Worm (Caenorhabditis elegans): ENCODE results near the gene tag-297.

The tag-297 gene

ce11 chrII:14600852-14601313, 26.5 kb upstream of the tag-297 start, which contains the start of gene tps-2 (continued):
- TF ChIP-seq lin-29 (GFP tag; IDR thresholded peaks at IDR 0.05) (no peak), hlh-30 (tag; optimal IDR thresholded peaks at IDR 0.05; ENCODE audit: insufficient read depth) (no peak), unc-62 (GFP tag; optimal IDR thresholded peaks at IDR 0.05 in 1 of 2) (no peak), unc-62 (tag; optimal IDR thresholded peaks at IDR 0.05) (no peak), lsy-2 (tag; optimal IDR thresholded peaks at IDR 0.05) (peak in 1 of 2 experiments; percentile 18), dpl-1 (GFP tag; optimal IDR thresholded peaks at IDR 0.05) (no peak), snpc-4 (tag; optimal IDR thresholded peaks at IDR 0.05) (no peak)

DNA sequence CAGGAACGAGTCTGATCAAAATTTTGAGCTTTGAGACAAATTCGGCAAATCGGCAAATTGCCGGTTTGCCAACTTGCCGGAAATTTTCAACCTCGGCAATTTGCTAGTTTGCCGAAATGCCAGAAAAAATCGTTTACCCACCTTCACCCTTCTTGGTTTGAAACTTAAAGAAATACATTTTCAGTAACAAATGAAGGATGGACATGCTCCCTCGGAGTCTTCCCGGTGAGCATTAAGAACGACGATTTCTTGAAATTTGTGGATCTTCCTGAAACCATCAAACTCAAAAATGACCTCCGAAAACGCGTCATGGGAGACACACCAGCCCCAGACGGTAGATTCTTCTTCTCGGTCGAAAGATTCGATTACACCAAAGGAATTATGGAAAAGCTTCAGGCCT, 24.7 kb upstream of the tag-297 start:
- TF ChIP-seq aha-1 (tag) (peak; percentile 96), daf-19 (GFP tag; conservative IDR thresholded peaks at IDR 0.05) (no peak), php-3 (GFP tag; IDR thresholded peaks at IDR 0.05) (0 out of 2 replicates have a peak, but pooled peaks have one; percentile 27), F44E2.7 (GFP tag; IDR thresholded peaks at IDR 0.05) (no peak), zip-11 (GFP tag; IDR thresholded peaks at IDR 0.05) (no peak), ceh-28 (tag; optimal IDR thresholded peaks at IDR 0.05) (no peak), ama-1 (optimal IDR thresholded peaks at IDR 0.05) (peak; percentile 34)

DNA sequence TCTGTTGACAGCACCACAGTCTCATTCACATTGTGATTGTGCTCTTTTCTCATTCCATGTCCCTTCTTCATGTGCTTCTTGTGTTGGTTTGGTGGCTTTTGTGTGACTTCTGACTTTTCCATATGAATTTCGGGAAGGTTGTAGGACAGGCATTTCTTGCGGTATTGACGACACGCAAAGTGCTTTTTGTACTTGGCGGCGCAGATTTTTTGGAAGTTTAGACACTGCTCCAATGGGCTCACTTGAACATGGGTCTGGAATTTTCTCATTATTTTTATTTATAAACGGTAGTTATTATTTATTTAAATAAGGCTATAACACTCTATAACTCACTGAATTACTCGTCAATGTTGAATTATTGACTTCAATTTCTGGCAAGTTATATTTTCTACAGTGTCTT, 23.2 kb upstream of the tag-297 start:
- TF ChIP-seq php-3 (GFP tag; IDR thresholded peaks at IDR 0.05): peak; percentile 52; the same call in 1 of the 2 replicates
- no peak for TF ChIP-seq daf-8 (GFP tag; IDR thresholded peaks at IDR 0.05)
- TF ChIP-seq cey-2 (tag; optimal IDR thresholded peaks at IDR 0.05; ENCODE audit: borderline replicate concordance, insufficient read depth): no peak
- TF ChIP-seq rbr-2 (tag; optimal IDR thresholded peaks at IDR 0.05): no peak
- TF ChIP-seq dmd-6 (GFP tag; IDR thresholded peaks at IDR 0.05): peak; percentile 35; the same call in 1 of the 2 replicates
- TF ChIP-seq gei-8 (GFP tag; optimal IDR thresholded peaks at IDR 0.05): no peak
- no peak for TF ChIP-seq nhr-76 (tag; optimal IDR thresholded peaks at IDR 0.05)
- TF ChIP-seq nhr-42 (GFP tag; IDR thresholded peaks at IDR 0.05): 0 out of 2 replicates have a peak, but pooled peaks have one; percentile 4
- TF ChIP-seq daf-16 (GFP tag; optimal IDR thresholded peaks at IDR 0.05): no peak
- TF ChIP-seq daf-16 (tag; optimal IDR thresholded peaks at IDR 0.05): peak; percentile 50
- 0 out of 2 replicates have a peak, but pooled peaks have one; percentile 36 for TF ChIP-seq mxl-2 (GFP tag; conservative IDR thresholded peaks at IDR 0.05)
- 0 out of 2 replicates have a peak, but pooled peaks have one; percentile 9 for TF ChIP-seq snpc-1.2 (GFP tag; IDR thresholded peaks at IDR 0.05)
- no peak for TF ChIP-seq nhr-11 (tag; optimal IDR thresholded peaks at IDR 0.05)
- TF ChIP-seq skn-1 (tag; optimal IDR thresholded peaks at IDR 0.05): no peak
- TF ChIP-seq Y75B8A.6 (GFP tag; IDR thresholded peaks at IDR 0.05): 0 out of 2 replicates have a peak, but pooled peaks have one; percentile 39
- no peak for TF ChIP-seq hmg-1.1 (GFP tag; IDR thresholded peaks at IDR 0.05)
- no peak for TF ChIP-seq madf-9 (GFP tag; conservative IDR thresholded peaks at IDR 0.05)
- TF ChIP-seq ama-1 (optimal IDR thresholded peaks at IDR 0.05): peak; percentile 59

DNA sequence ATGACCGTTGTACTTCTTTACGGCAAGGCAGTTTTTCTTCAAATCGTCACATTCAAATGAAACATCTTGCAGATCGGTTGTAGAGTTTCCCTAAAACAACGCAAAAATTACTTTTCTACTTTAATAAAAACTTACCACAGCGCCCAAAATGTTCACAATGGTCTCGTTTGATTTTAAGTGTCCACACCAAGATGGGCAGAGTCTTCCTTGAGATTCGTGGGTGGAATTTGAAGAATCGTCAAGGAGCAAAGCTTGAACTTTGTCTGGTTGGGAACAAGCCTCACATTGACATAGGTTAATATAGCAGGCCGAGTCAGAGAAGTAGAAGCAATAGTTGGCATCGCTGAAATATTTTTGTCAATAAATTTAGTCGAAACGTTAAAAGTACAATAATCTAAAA, 22.4 kb upstream of the tag-297 start:
- no peak for TF ChIP-seq ceh-82 (tag; optimal IDR thresholded peaks at IDR 0.05)
- peak; percentile 33 for TF ChIP-seq duxl-1 (tag; optimal IDR thresholded peaks at IDR 0.05; ENCODE audit: poor library complexity)
- peak; percentile 7 for TF ChIP-seq mes-2 (tag; optimal IDR thresholded peaks at IDR 0.05; ENCODE audit: poor library complexity, severe bottlenecking)
- no peak for TF ChIP-seq hmg-1.1 (GFP tag; IDR thresholded peaks at IDR 0.05)
- TF ChIP-seq zip-2 (tag; optimal IDR thresholded peaks at IDR 0.05): no peak
- no peak for TF ChIP-seq Y75B8A.6 (GFP tag; IDR thresholded peaks at IDR 0.05)
- no peak for TF ChIP-seq T26A8.4 (GFP tag; IDR thresholded peaks at IDR 0.05)
- no peak for TF ChIP-seq pqm-1 (tag; optimal IDR thresholded peaks at IDR 0.05)
- no peak for TF ChIP-seq nhr-237 (tag; optimal IDR thresholded peaks at IDR 0.05)
- no peak for TF ChIP-seq cey-2 (tag; optimal IDR thresholded peaks at IDR 0.05; ENCODE audit: borderline replicate concordance, insufficient read depth)
- no peak for TF ChIP-seq skn-1 (tag; optimal IDR thresholded peaks at IDR 0.05)
- TF ChIP-seq lin-15B (tag; optimal IDR thresholded peaks at IDR 0.05): no peak
- TF ChIP-seq daf-16 (GFP tag; optimal IDR thresholded peaks at IDR 0.05): no peak
- no peak for TF ChIP-seq daf-16 (tag; optimal IDR thresholded peaks at IDR 0.05)
- no peak for TF ChIP-seq lin-29 (GFP tag; IDR thresholded peaks at IDR 0.05)
- no peak for TF ChIP-seq ceh-28 (tag; optimal IDR thresholded peaks at IDR 0.05)
- TF ChIP-seq jun-1 (tag; optimal IDR thresholded peaks at IDR 0.05): no peak
- TF ChIP-seq nhr-77 (tag; optimal IDR thresholded peaks at IDR 0.05): no peak
- no peak for TF ChIP-seq spr-3 (GFP tag; optimal IDR thresholded peaks at IDR 0.05)
- TF ChIP-seq pha-4 (GFP tag; IDR thresholded peaks at IDR 0.05): no peak
- TF ChIP-seq pha-4 (tag; optimal IDR thresholded peaks at IDR 0.05): no peak
- TF ChIP-seq snpc-4 (tag; optimal IDR thresholded peaks at IDR 0.05): no peak
- no peak for TF ChIP-seq tra-1 (GFP tag; IDR thresholded peaks at IDR 0.05)
- TF ChIP-seq Y5F2A.4 (GFP tag; optimal IDR thresholded peaks at IDR 0.05): peak; percentile 10
- no peak for TF ChIP-seq ztf-7 (tag; optimal IDR thresholded peaks at IDR 0.05)
- no peak for TF ChIP-seq ces-1 (GFP tag; optimal IDR thresholded peaks at IDR 0.05)

Data from whole organism, L4 larva.